Fruit fly (Drosophila melanogaster): ENCODE results near the gene chinmo.

dm6 chr2L:1638650-1639549, 12.2 kb upstream of the chinmo start:
- TF ChIP-seq CG14711 (tag; optimal IDR thresholded peaks at IDR 0.05) (no peak), cnc (optimal IDR thresholded peaks at IDR 0.05) (no peak), ovo (GFP tag; optimal IDR thresholded peaks at IDR 0.05) (no peak), CG7045 (GFP tag; optimal IDR thresholded peaks at IDR 0.05) (no peak), CG5204 (GFP tag; optimal IDR thresholded peaks at IDR 0.05) (no peak), Clk (GFP tag; optimal IDR thresholded peaks at IDR 0.05) (no peak), Crg-1 (GFP tag; optimal IDR thresholded peaks at IDR 0.05) (no peak), pad (GFP tag; optimal IDR thresholded peaks at IDR 0.05) (no peak), Mnt (GFP tag; optimal IDR thresholded peaks at IDR 0.05) (no peak), bab1 (GFP tag; optimal IDR thresholded peaks at IDR 0.05) (no peak)
